Fruit fly (Drosophila melanogaster) whole organism, embryonic: ENCODE results near the gene Hayan.
A peak's percentile ranks its signal among the peaks of the same experiment; 100 is the strongest.

ENCODE experiments used
- Ada2b ChIP-seq: fragments of 200-800 bp; sonication (Bioruptor generic); IDR thresholded peaks from 2 replicates; pipeline ENCODE4 v1.3.6; 2022; ENCODE audit warnings: missing biosample characterization, missing genetic modification characterization
- Atf3 ChIP-seq: fragments of 200-800 bp; sonication (Bioruptor generic); optimal IDR thresholded peaks from 3 replicates; lab custom pipeline; 2016; ENCODE audit warnings: missing biosample characterization, missing genetic modification characterization
- Atf6 ChIP-seq: fragments of 200-800 bp; sonication (Bioruptor generic); IDR thresholded peaks from 2 replicates; pipeline ENCODE4 v1.3.6; 2022; ENCODE audit warnings: missing biosample characterization, missing genetic modification characterization
- BEAF-32 ChIP-seq: fragments of 200-800 bp; sonication (Bioruptor generic); optimal IDR thresholded peaks from 3 replicates; lab custom pipeline; 2017; ENCODE audit warnings: missing biosample characterization, missing genetic modification characterization, mild to moderate bottlenecking, moderate library complexity, missing genetic modification reagents
- CG12104 ChIP-seq: fragments of 200-800 bp; sonication (Bioruptor generic); optimal IDR thresholded peaks from 3 replicates; lab custom pipeline; 2016; ENCODE audit warnings: missing biosample characterization, missing genetic modification characterization
- CG12769 ChIP-seq: fragments of 200-800 bp; sonication (Bioruptor generic); optimal IDR thresholded peaks from 2 replicates; lab custom pipeline; 2019; ENCODE audit warnings: missing biosample characterization, mild to moderate bottlenecking, missing genetic modification characterization, moderate library complexity
- CG13894 ChIP-seq: fragments of 200-800 bp; sonication (Bioruptor generic); optimal IDR thresholded peaks from 3 replicates; lab custom pipeline; 2018; ENCODE audit warnings: missing biosample characterization, mild to moderate bottlenecking, missing genetic modification characterization, moderate library complexity
- CG16813 ChIP-seq: fragments of 200-800 bp; sonication (Bioruptor generic); IDR thresholded peaks from 3 replicates; pipeline ENCODE4 v1.3.6; 2022; ENCODE audit warnings: missing biosample characterization, missing genetic modification characterization; ENCODE audit not compliant: partially characterized antibody
- CG17912 ChIP-seq: fragments of 200-800 bp; sonication (Bioruptor generic); optimal IDR thresholded peaks from 2 replicates; lab custom pipeline; 2018; ENCODE audit warnings: missing biosample characterization, mild to moderate bottlenecking, missing genetic modification characterization
- CG32532 ChIP-seq: fragments of 200-800 bp; sonication (Bioruptor generic); IDR thresholded peaks from 2 replicates; pipeline ENCODE4 v1.3.6; 2022; ENCODE audit warnings: missing biosample characterization, missing genetic modification characterization
- CG32767 ChIP-seq: fragments of 200-800 bp; sonication (Bioruptor generic); IDR thresholded peaks from 2 replicates; pipeline ENCODE4 v1.3.6; 2022; ENCODE audit warnings: missing biosample characterization, missing genetic modification characterization
- CG33213 ChIP-seq: fragments of 200-800 bp; sonication (Bioruptor generic); optimal IDR thresholded peaks from 3 replicates; lab custom pipeline; 2016; ENCODE audit warnings: missing biosample characterization, missing genetic modification characterization
- CG6175 ChIP-seq: fragments of 200-800 bp; sonication (Bioruptor generic); IDR thresholded peaks from 3 replicates; pipeline ENCODE4 v1.3.6; 2022; ENCODE audit warnings: missing biosample characterization, missing genetic modification characterization
- CG7271 ChIP-seq: fragments of 200-800 bp; sonication (Bioruptor generic); optimal IDR thresholded peaks from 2 replicates; lab custom pipeline; 2018; ENCODE audit warnings: missing biosample characterization, mild to moderate bottlenecking, missing genetic modification characterization, moderate library complexity
- CG9215 ChIP-seq: fragments of 200-800 bp; sonication (Bioruptor generic); IDR thresholded peaks from 2 replicates; pipeline ENCODE4 v1.3.6; 2022; ENCODE audit warnings: missing biosample characterization, missing genetic modification characterization
- D ChIP-seq, 2 experiments: fragments of 200-800 bp in 1 of 2; fragments of >200 bp in 1 of 2; sonication (Bioruptor generic) in 1 of 2; optimal IDR thresholded peaks; 2 replicates in 1 of 2; 3 replicates in 1 of 2; lab custom pipeline; 2017; ENCODE audit warnings: mild to moderate bottlenecking in 1 of 2, missing biosample characterization in 1 of 2, missing genetic modification characterization in 1 of 2, missing genetic modification reagents in 1 of 2
- Dek ChIP-seq: fragments of 200-800 bp; sonication (Bioruptor generic); optimal IDR thresholded peaks from 3 replicates; lab custom pipeline; 2019; ENCODE audit warnings: missing biosample characterization, mild to moderate bottlenecking, missing genetic modification characterization, moderate library complexity
- Lhr ChIP-seq: fragments of 200-800 bp; sonication (Bioruptor generic); optimal IDR thresholded peaks from 3 replicates; lab custom pipeline; 2017; ENCODE audit warnings: mild to moderate bottlenecking, missing biosample characterization, missing genetic modification reagents, missing genetic modification characterization
- Meics ChIP-seq: fragments of 200-800 bp; sonication (Bioruptor generic); optimal IDR thresholded peaks from 2 replicates; lab custom pipeline; 2017; ENCODE audit warnings: missing biosample characterization, mild to moderate bottlenecking, missing genetic modification characterization
- NC2α ChIP-seq: fragments of 200-800 bp; sonication (Bioruptor generic); optimal IDR thresholded peaks from 2 replicates; lab custom pipeline; 2016; ENCODE audit warnings: missing biosample characterization, missing genetic modification characterization
- Oli ChIP-seq: fragments of 200-800 bp; sonication (Bioruptor generic); optimal IDR thresholded peaks from 2 replicates; lab custom pipeline; 2018; ENCODE audit warnings: missing biosample characterization, mild to moderate bottlenecking, missing genetic modification characterization, moderate library complexity
- Six4 ChIP-seq: fragments of 200-800 bp; sonication (Bioruptor generic); optimal IDR thresholded peaks from 2 replicates; lab custom pipeline; 2016; ENCODE audit warnings: missing biosample characterization, missing genetic modification characterization
- Xbp1 ChIP-seq: fragments of 200-800 bp; sonication (Bioruptor generic); optimal IDR thresholded peaks from 3 replicates; lab custom pipeline; 2016; ENCODE audit warnings: missing biosample characterization, mild to moderate bottlenecking, missing genetic modification characterization
- abd-A ChIP-seq: fragments of 200-800 bp; sonication (Bioruptor generic); optimal IDR thresholded peaks from 3 replicates; lab custom pipeline; 2019; ENCODE audit warnings: missing biosample characterization, mild to moderate bottlenecking, missing genetic modification characterization, moderate library complexity
- amos ChIP-seq: fragments of 200-800 bp; sonication (Bioruptor generic); IDR thresholded peaks from 2 replicates; pipeline ENCODE4 v1.3.6; 2022; ENCODE audit warnings: missing biosample characterization, missing genetic modification characterization; ENCODE audit not compliant: partially characterized antibody
- caup ChIP-seq: fragments of 200-800 bp; sonication (Bioruptor generic); optimal IDR thresholded peaks from 3 replicates; lab custom pipeline; 2017; ENCODE audit warnings: missing biosample characterization, mild to moderate bottlenecking, missing genetic modification characterization, moderate library complexity; ENCODE audit not compliant: severe bottlenecking
- chinmo ChIP-seq: fragments of 200-800 bp; sonication (Bioruptor generic); IDR thresholded peaks from 4 replicates; pipeline ENCODE4 v1.3.6; 2022; ENCODE audit warnings: missing biosample characterization, missing genetic modification characterization; ENCODE audit not compliant: partially characterized antibody
- crp ChIP-seq, 2 experiments: fragments of 200-800 bp; sonication (Bioruptor generic); optimal IDR thresholded peaks; 2 replicates in 1 of 2; 3 replicates in 1 of 2; lab custom pipeline; 2017; ENCODE audit warnings: missing biosample characterization in 2 of 2, missing genetic modification characterization in 2 of 2, mild to moderate bottlenecking in 1 of 2, moderate library complexity in 1 of 2
- danr ChIP-seq: fragments of 200-800 bp; sonication (Bioruptor generic); IDR thresholded peaks from 2 replicates; pipeline ENCODE4 v1.3.6; 2022; ENCODE audit warnings: missing biosample characterization, missing genetic modification characterization
- dm ChIP-seq: fragments of 200-800 bp; sonication (Bioruptor generic); optimal IDR thresholded peaks from 3 replicates; lab custom pipeline; 2016; ENCODE audit warnings: missing biosample characterization, missing genetic modification characterization
- esg ChIP-seq: fragments of 200-800 bp; sonication (Bioruptor generic); conservative IDR thresholded peaks from 2 replicates; pipeline ENCODE4 v1.3.6; 2022; ENCODE audit warnings: missing biosample characterization, missing genetic modification characterization
- gcm2 ChIP-seq: fragments of 200-800 bp; sonication (Bioruptor generic); optimal IDR thresholded peaks from 2 replicates; lab custom pipeline; 2016; ENCODE audit warnings: missing biosample characterization, missing genetic modification characterization
- gem ChIP-seq: fragments of 200-800 bp; sonication (Bioruptor generic); optimal IDR thresholded peaks from 2 replicates; lab custom pipeline; 2019; ENCODE audit warnings: missing biosample characterization, mild to moderate bottlenecking, missing genetic modification characterization, moderate library complexity
- gfzf ChIP-seq: fragments of 200-800 bp; sonication (Bioruptor generic); optimal IDR thresholded peaks from 2 replicates; lab custom pipeline; 2016; ENCODE audit warnings: missing biosample characterization, mild to moderate bottlenecking, missing genetic modification characterization, moderate library complexity
- gsb ChIP-seq: fragments of 200-800 bp; sonication (Bioruptor generic); IDR thresholded peaks from 2 replicates; pipeline ENCODE4 v1.3.6; 2022; ENCODE audit warnings: missing biosample characterization, missing genetic modification characterization
- ham ChIP-seq: fragments of 200-800 bp; sonication (Bioruptor generic); IDR thresholded peaks from 2 replicates; pipeline ENCODE4 v1.3.6; 2022; ENCODE audit warnings: missing biosample characterization, missing genetic modification characterization
- hkb ChIP-seq, 2 experiments: fragments of 200-800 bp in 1 of 2; fragments of >200 bp in 1 of 2; sonication (Bioruptor generic) in 1 of 2; IDR thresholded peaks in 1 of 2; optimal IDR thresholded peaks in 1 of 2; 2 replicates each; pipeline versions ENCODE4 v1.3.6 to Lab custom; 2017 to 2022; ENCODE audit warnings: missing biosample characterization in 1 of 2, missing genetic modification characterization in 1 of 2
- insv ChIP-seq, 2 experiments: fragments of 200-800 bp; sonication (Bioruptor generic); optimal IDR thresholded peaks; 3 replicates each; lab custom pipeline; 2016 to 2018; ENCODE audit warnings: missing biosample characterization in 2 of 2, missing genetic modification characterization in 2 of 2
- lilli ChIP-seq: fragments of 200-800 bp; sonication (Bioruptor generic); optimal IDR thresholded peaks from 3 replicates; lab custom pipeline; 2016; ENCODE audit warnings: missing biosample characterization, missing genetic modification characterization
- nmo ChIP-seq: fragments of 200-800 bp; sonication (Bioruptor generic); optimal IDR thresholded peaks from 2 replicates; lab custom pipeline; 2018; ENCODE audit warnings: missing biosample characterization, mild to moderate bottlenecking, missing genetic modification characterization, moderate library complexity
- p53 ChIP-seq: fragments of 200-800 bp; sonication (Bioruptor generic); optimal IDR thresholded peaks from 2 replicates; lab custom pipeline; 2016; ENCODE audit warnings: missing biosample characterization, missing genetic modification characterization
- phol ChIP-seq: fragments of 200-800 bp; sonication (Bioruptor generic); optimal IDR thresholded peaks from 3 replicates; lab custom pipeline; 2018; ENCODE audit warnings: missing biosample characterization, mild to moderate bottlenecking, missing genetic modification characterization, moderate library complexity
- pita ChIP-seq: fragments of 200-800 bp; sonication (Bioruptor generic); optimal IDR thresholded peaks from 2 replicates; lab custom pipeline; 2017; ENCODE audit warnings: missing biosample characterization, mild to moderate bottlenecking, missing genetic modification characterization
- stwl ChIP-seq: fragments of 200-800 bp; sonication (Bioruptor generic); optimal IDR thresholded peaks from 3 replicates; lab custom pipeline; 2018; ENCODE audit warnings: missing biosample characterization, mild to moderate bottlenecking, missing genetic modification characterization, moderate library complexity
- ttk ChIP-seq: fragments of 200-800 bp; sonication (Bioruptor generic); IDR thresholded peaks from 2 replicates; pipeline ENCODE4 v2.1.2; 2022; ENCODE audit warnings: missing biosample characterization, missing genetic modification characterization
- unpg ChIP-seq: fragments of 200-800 bp; sonication (Bioruptor generic); optimal IDR thresholded peaks from 3 replicates; lab custom pipeline; 2018; ENCODE audit warnings: missing biosample characterization, mild to moderate bottlenecking, missing genetic modification characterization, moderate library complexity
- wdn ChIP-seq: fragments of 200-800 bp; sonication (Bioruptor generic); IDR thresholded peaks from 2 replicates; pipeline ENCODE4 v1.3.6; 2022; ENCODE audit warnings: missing biosample characterization, missing genetic modification characterization

Hayan gene

DNA sequence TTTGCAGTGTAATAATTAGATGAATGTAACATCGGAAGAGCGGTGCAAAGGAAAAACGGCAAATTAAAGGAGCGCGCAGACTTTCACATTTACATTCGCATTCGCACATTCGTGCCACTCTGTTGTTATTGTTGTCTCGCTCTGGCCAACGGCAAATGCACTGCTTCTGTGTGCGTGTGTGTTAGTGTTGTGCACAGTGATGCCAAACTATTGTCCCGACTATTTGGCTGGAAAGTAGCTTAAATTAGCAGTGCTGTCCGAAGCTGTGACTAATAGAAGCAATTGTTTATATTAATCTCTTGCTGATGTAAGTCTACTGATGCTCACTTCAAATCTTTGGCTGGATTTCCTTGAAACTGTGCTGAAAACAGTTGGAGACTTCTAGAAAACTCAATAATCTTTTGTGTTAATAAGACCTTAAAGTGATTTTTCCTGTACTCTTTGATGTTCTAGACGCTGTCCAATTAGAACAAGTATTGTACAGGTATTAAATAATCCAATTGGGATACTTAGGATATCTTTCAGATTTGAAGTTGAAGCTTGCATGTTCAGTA is 32.5 kb upstream of the Hayan start (continued):
- TF ChIP-seq insv (GFP tag; optimal IDR thresholded peaks at IDR 0.05; lab: Kevin White, UChicago) (peak; percentile 63 to 93), Six4 (peak; percentile 20), Ada2b (GFP tag; lab: Robert Waterston, UW) (peak; percentile 22; the same call in 1 of the 2 replicates), CG16813 (no peak), CG12104 (GFP tag; lab: Kevin White, UChicago) (no peak), abd-A (tag; lab: Kevin White, UChicago) (peak; percentile 44), unpg (peak; percentile 0), hkb (optimal IDR thresholded peaks at IDR 0.05; lab: Kevin White, UChicago) (no peak), hkb (GFP tag; IDR thresholded peaks at IDR 0.05; lab: Robert Waterston, UW) (no peak), CG12769 (tag; lab: Kevin White, UChicago) (peak; percentile 13), NC2α (no peak), gem (peak; percentile 14), Oli (tag; lab: Kevin White, UChicago) (no peak), gsb (no peak), esg (GFP tag; lab: Robert Waterston, UW) (0 out of 2 replicates have a peak, but pooled peaks have one; percentile 7), CG32532 (GFP tag; lab: Robert Waterston, UW) (peak; percentile 13; the same call in 1 of the 2 replicates), CG7271 (tag; lab: Kevin White, UChicago) (no peak), Xbp1 (GFP tag; lab: Kevin White, UChicago) (peak; percentile 1), chinmo (GFP tag; lab: Robert Waterston, UW) (peak; percentile 63; the same call in 2 of the 4 replicates), CG6175 (GFP tag; lab: Robert Waterston, UW) (peak; percentile 21; the same call in 1 of the 3 replicates), Meics (GFP tag; lab: Kevin White, UChicago) (no peak)
- TF ChIP-seq, all 482 proteins: peak for 93

DNA sequence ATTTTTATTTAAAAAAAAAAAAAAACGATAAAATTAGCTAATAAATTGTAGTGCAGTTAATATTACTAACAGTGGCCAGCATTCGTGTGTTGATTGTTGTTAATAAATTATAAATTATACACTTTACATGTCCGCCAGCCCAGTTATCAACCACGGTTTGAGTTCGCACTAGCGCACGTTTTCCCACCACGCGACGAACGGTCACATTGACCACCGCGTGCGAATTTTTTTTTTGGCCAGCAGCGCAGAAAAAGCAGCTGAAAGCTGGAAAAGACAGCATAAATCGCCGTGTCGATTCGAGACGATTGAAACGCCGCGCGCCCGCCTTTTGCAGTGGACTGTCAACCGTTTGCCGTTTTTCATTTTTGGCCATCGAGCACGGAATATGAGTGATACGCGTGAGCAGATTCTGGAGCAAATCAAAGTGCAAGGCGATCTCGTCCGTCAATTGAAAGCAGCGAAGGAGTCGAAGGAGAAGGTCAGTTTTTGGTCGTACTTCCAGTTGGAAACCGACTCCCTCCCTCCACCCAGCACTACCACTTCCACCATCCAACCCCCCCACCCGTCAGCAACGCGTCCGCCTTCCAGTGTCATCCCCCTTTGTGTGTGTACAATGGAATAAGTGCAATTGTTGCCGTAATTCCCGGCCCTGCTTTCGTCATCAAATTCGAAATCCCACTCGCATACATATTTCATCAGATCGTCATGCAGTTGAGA is 31.8 kb upstream of the Hayan start, which contains the start of the genes Bx and HisRS:
Gene Bx (plus strand): TSS at position 224 of the 717 bp plus-strand sequence.
Gene HisRS (plus strand): TSS at position 224 of the 717 bp plus-strand sequence.
- TF ChIP-seq lilli (GFP tag; lab: Kevin White, UChicago), result no peak
- TF ChIP-seq Lhr, result peak; percentile 73
- peak; percentile 50 for TF ChIP-seq BEAF-32 (GFP tag; lab: Kevin White, UChicago)
- no peak for TF ChIP-seq CG9215 (GFP tag; lab: Robert Waterston, UW)
- TF ChIP-seq dm, result peak; percentile 87
- peak; percentile 51 for TF ChIP-seq CG33213
- peak; percentile 74 for TF ChIP-seq D (optimal IDR thresholded peaks at IDR 0.05; lab: Kevin White, UChicago)
- no peak for TF ChIP-seq D (GFP tag; optimal IDR thresholded peaks at IDR 0.05; lab: Kevin White, UChicago)
- TF ChIP-seq Atf6 (GFP tag; lab: Robert Waterston, UW), result no peak
- TF ChIP-seq ttk (GFP tag; lab: Robert Waterston, UW), result no peak
- no peak for TF ChIP-seq gcm2 (GFP tag; lab: Kevin White, UChicago)
- TF ChIP-seq danr (GFP tag; lab: Robert Waterston, UW), result no peak
- no peak for TF ChIP-seq wdn
- peak; percentile 26 for TF ChIP-seq nmo
- TF ChIP-seq Dek (tag; lab: Kevin White, UChicago), result peak; percentile 14
- peak; percentile 10 for TF ChIP-seq caup
- TF ChIP-seq CG17912, result no peak
- peak; percentile 82 for TF ChIP-seq gfzf (GFP tag; lab: Kevin White, UChicago)
- TF ChIP-seq amos (GFP tag; lab: Robert Waterston, UW), result peak; percentile 48; the same call in 1 of the 2 replicates
- TF ChIP-seq pita (GFP tag; lab: Kevin White, UChicago), result peak; percentile 77
- no peak for TF ChIP-seq ham (GFP tag; lab: Robert Waterston, UW)
- peak; percentile 41 for TF ChIP-seq stwl
- TF ChIP-seq Atf3 (GFP tag; lab: Kevin White, UChicago), result no peak
- peak; percentile 22 for TF ChIP-seq phol (tag; lab: Kevin White, UChicago)
- TF ChIP-seq CG13894 (tag; lab: Kevin White, UChicago), result peak; percentile 2
- no peak for TF ChIP-seq CG32767 (GFP tag; lab: Robert Waterston, UW)
- TF ChIP-seq crp (GFP tag; optimal IDR thresholded peaks at IDR 0.05; lab: Kevin White, UChicago), result peak in 1 of 2 experiments; percentile 51
- no peak for TF ChIP-seq p53 (GFP tag; lab: Kevin White, UChicago)
